Worm (Caenorhabditis elegans) whole organism, dauer: ENCODE data around the gene M02D8.2.

Source experiments
- unc-62 ChIP-seq: sonication (generic microtip); optimal IDR thresholded peaks from 2 replicates; lab custom pipeline; 2017; ENCODE audit warnings: missing biosample characterization, missing genetic modification reagents, missing genetic modification characterization

M02D8.2 gene

ce11 chrX:8739373-8739772 lies at the start of gene M02D8.2:
Gene M02D8.2, plus strand, starts transcription at chrX:8739673.
- no peak for TF ChIP-seq unc-62 (GFP tag; lab: Kevin White, UChicago)

ce11 chrX:8697517-8697916 lies 42.0 kb upstream of the M02D8.2 start, which contains the start of gene frpr-8:
Gene frpr-8, plus strand, starts transcription at chrX:8697817.
- no peak for TF ChIP-seq unc-62 (GFP tag; lab: Kevin White, UChicago)

ce11 chrX:8703664-8704356 lies 35.7 kb upstream of the M02D8.2 start, which contains the start of gene jbts-14:
Gene jbts-14, plus strand, starts transcription at chrX:8704306.
- no peak for TF ChIP-seq unc-62 (GFP tag; lab: Kevin White, UChicago)

- TF ChIP-seq unc-62 (GFP tag; lab: Kevin White, UChicago): no peak
Measured at ce11 chrX:8704830-8705229, 34.6 kb upstream of the M02D8.2 start.

ce11 chrX:8708053-8708452 lies 31.4 kb upstream of the M02D8.2 start, which contains the start of gene F53A9.3:
Gene F53A9.3, plus strand, starts transcription at chrX:8708353.
- no peak for TF ChIP-seq unc-62 (GFP tag; lab: Kevin White, UChicago)

ce11 chrX:8709424-8709823 lies 30.0 kb upstream of the M02D8.2 start, which contains the start of gene kreg-1:
Gene kreg-1, plus strand, starts transcription at chrX:8709764.
- no peak for TF ChIP-seq unc-62 (GFP tag; lab: Kevin White, UChicago)

ce11 chrX:8711141-8711645 lies 28.3 kb upstream of the M02D8.2 start, which contains the start of gene F53A9.1:
Gene F53A9.1, plus strand, starts transcription at chrX:8711595.
- no peak for TF ChIP-seq unc-62 (GFP tag; lab: Kevin White, UChicago)

- TF ChIP-seq unc-62 (GFP tag; lab: Kevin White, UChicago): no peak
Measured at ce11 chrX:8712662-8713061, 26.8 kb upstream of the M02D8.2 start.

ce11 chrX:8713754-8714295 lies 25.6 kb upstream of the M02D8.2 start, which contains the start of gene F53A9.6:
Gene F53A9.6, minus strand, starts transcription at chrX:8713804.
- no peak for TF ChIP-seq unc-62 (GFP tag; lab: Kevin White, UChicago)

- TF ChIP-seq unc-62 (GFP tag; lab: Kevin White, UChicago): no peak
Measured at ce11 chrX:8714845-8715244, 24.6 kb upstream of the M02D8.2 start.

ce11 chrX:8716822-8717221 lies 22.7 kb upstream of the M02D8.2 start, which contains the start of gene F53A9.7:
Gene F53A9.7, minus strand, starts transcription at chrX:8716922.
- no peak for TF ChIP-seq unc-62 (GFP tag; lab: Kevin White, UChicago)

ce11 chrX:8718153-8718552 lies 21.3 kb upstream of the M02D8.2 start:
- no peak for TF ChIP-seq unc-62 (GFP tag; lab: Kevin White, UChicago)

ce11 chrX:8718856-8719255 lies 20.6 kb upstream of the M02D8.2 start, which contains the start of gene F53A9.8:
Gene F53A9.8, minus strand, starts transcription at chrX:8718904.
- no peak for TF ChIP-seq unc-62 (GFP tag; lab: Kevin White, UChicago)

- TF ChIP-seq unc-62 (GFP tag; lab: Kevin White, UChicago): no peak
Measured at ce11 chrX:8719888-8720287, 19.6 kb upstream of the M02D8.2 start.

ce11 chrX:8720658-8721057 lies 18.8 kb upstream of the M02D8.2 start, which contains the start of gene F53A9.9:
Gene F53A9.9, minus strand, starts transcription at chrX:8720758.
- no peak for TF ChIP-seq unc-62 (GFP tag; lab: Kevin White, UChicago)

ce11 chrX:8721273-8721672 lies 18.2 kb upstream of the M02D8.2 start:
- no peak for TF ChIP-seq unc-62 (GFP tag; lab: Kevin White, UChicago)
